Fruit fly (Drosophila melanogaster) whole organism, embryonic: ENCODE results near the gene CG31125.

Experiments used
- CG10979 ChIP-seq: fragments of 200-800 bp; sonication (Bioruptor generic); optimal IDR thresholded peaks from 2 replicates; lab custom pipeline; 2018; ENCODE audit warnings: missing biosample characterization, mild to moderate bottlenecking, missing genetic modification characterization, moderate library complexity
- CG11085 ChIP-seq: fragments of 200-800 bp; sonication (Bioruptor generic); IDR thresholded peaks from 2 replicates; pipeline ENCODE4 v1.3.6; 2022; ENCODE audit warnings: missing biosample characterization, missing genetic modification characterization
- CG12219 ChIP-seq: fragments of 200-800 bp; sonication (Bioruptor generic); optimal IDR thresholded peaks from 3 replicates; lab custom pipeline; 2018; ENCODE audit warnings: missing biosample characterization, mild to moderate bottlenecking, missing genetic modification characterization
- CG12391 ChIP-seq: fragments of 200-800 bp; sonication (Bioruptor generic); optimal IDR thresholded peaks from 3 replicates; lab custom pipeline; 2018; ENCODE audit warnings: missing biosample characterization, mild to moderate bottlenecking, missing genetic modification characterization, moderate library complexity
- CG15601 ChIP-seq: fragments of 200-800 bp; sonication (Bioruptor generic); optimal IDR thresholded peaks from 3 replicates; lab custom pipeline; 2019; ENCODE audit warnings: missing biosample characterization, mild to moderate bottlenecking, missing genetic modification characterization, moderate library complexity
- CG16863 ChIP-seq: fragments of 200-800 bp; sonication (Bioruptor generic); optimal IDR thresholded peaks from 3 replicates; lab custom pipeline; 2016; ENCODE audit warnings: missing biosample characterization, missing genetic modification characterization
- CG17385 ChIP-seq: fragments of 200-800 bp; sonication (Bioruptor generic); optimal IDR thresholded peaks from 3 replicates; lab custom pipeline; 2018; ENCODE audit warnings: missing biosample characterization, mild to moderate bottlenecking, missing genetic modification characterization
- CG2116 ChIP-seq: fragments of 200-800 bp; sonication (Bioruptor generic); optimal IDR thresholded peaks from 3 replicates; lab custom pipeline; 2018; ENCODE audit warnings: missing biosample characterization, mild to moderate bottlenecking, missing genetic modification characterization
- CG34224 ChIP-seq: fragments of 200-800 bp; sonication (Bioruptor generic); IDR thresholded peaks from 3 replicates; pipeline ENCODE4 v1.3.6; 2022; ENCODE audit warnings: missing biosample characterization, missing genetic modification characterization; ENCODE audit not compliant: partially characterized antibody
- CG3995 ChIP-seq: fragments of 200-800 bp; sonication (Bioruptor generic); optimal IDR thresholded peaks from 3 replicates; lab custom pipeline; 2016; ENCODE audit warnings: missing biosample characterization, missing genetic modification characterization
- CG4328 ChIP-seq: fragments of 200-800 bp; sonication (Bioruptor generic); optimal IDR thresholded peaks from 3 replicates; lab custom pipeline; 2017; ENCODE audit warnings: missing biosample characterization, missing genetic modification reagents, missing genetic modification characterization
- CG5180 ChIP-seq: fragments of 200-800 bp; sonication (Bioruptor generic); optimal IDR thresholded peaks from 3 replicates; lab custom pipeline; 2017; ENCODE audit warnings: missing biosample characterization, missing genetic modification characterization, mild to moderate bottlenecking, moderate library complexity, missing genetic modification reagents
- CG6654 ChIP-seq: fragments of 200-800 bp; sonication (Bioruptor generic); optimal IDR thresholded peaks from 2 replicates; lab custom pipeline; 2017; ENCODE audit warnings: missing biosample characterization, mild to moderate bottlenecking, missing genetic modification characterization
- CG7556 ChIP-seq: fragments of 200-800 bp; sonication (Bioruptor generic); optimal IDR thresholded peaks from 2 replicates; lab custom pipeline; 2017; ENCODE audit warnings: missing biosample characterization, mild to moderate bottlenecking, missing genetic modification characterization
- CG8765 ChIP-seq: fragments of 200-800 bp; sonication (Bioruptor generic); IDR thresholded peaks from 2 replicates; pipeline ENCODE4 v1.3.6; 2022; ENCODE audit warnings: missing biosample characterization, missing genetic modification characterization
- Fer1 ChIP-seq: fragments of 200-800 bp; sonication (Bioruptor generic); optimal IDR thresholded peaks from 2 replicates; lab custom pipeline; 2017; ENCODE audit warnings: missing biosample characterization, mild to moderate bottlenecking, missing genetic modification characterization
- HmgZ ChIP-seq: fragments of 200-800 bp; sonication (Bioruptor generic); optimal IDR thresholded peaks from 2 replicates; lab custom pipeline; 2018; ENCODE audit warnings: missing biosample characterization, mild to moderate bottlenecking, missing genetic modification characterization
- Hmx ChIP-seq: fragments of 200-800 bp; sonication (Bioruptor generic); optimal IDR thresholded peaks from 2 replicates; lab custom pipeline; 2016; ENCODE audit warnings: missing biosample characterization, missing genetic modification characterization
- Med ChIP-seq: fragments of 200-800 bp; sonication (Bioruptor generic); peaks from one replicate; lab custom pipeline; 2016; ENCODE audit warnings: missing biosample characterization, missing genetic modification characterization, mild to moderate bottlenecking, inconsistent platforms, moderate library complexity
- Nf-YB ChIP-seq: fragments of 200-800 bp; sonication (Bioruptor generic); optimal IDR thresholded peaks from 3 replicates; lab custom pipeline; 2019; ENCODE audit warnings: missing biosample characterization, mild to moderate bottlenecking, missing genetic modification characterization, moderate library complexity
- Pdp1 ChIP-seq, 2 experiments: fragments of 200-800 bp; sonication (Bioruptor generic); optimal IDR thresholded peaks; 3 replicates each; lab custom pipeline; 2016; ENCODE audit warnings: missing biosample characterization in 2 of 2, missing genetic modification characterization in 2 of 2, mild to moderate bottlenecking in 1 of 2, moderate library complexity in 1 of 2
- TFAM ChIP-seq: fragments of 200-800 bp; sonication (Bioruptor generic); optimal IDR thresholded peaks from 2 replicates; lab custom pipeline; 2017; ENCODE audit warnings: missing biosample characterization, missing genetic modification characterization, inconsistent platforms
- al ChIP-seq: fragments of 200-800 bp; sonication (Bioruptor generic); IDR thresholded peaks from 2 replicates; pipeline ENCODE4 v1.3.6; 2022; ENCODE audit warnings: missing biosample characterization, missing genetic modification characterization
- ase ChIP-seq: fragments of 200-800 bp; sonication (Bioruptor generic); IDR thresholded peaks from 3 replicates; pipeline ENCODE4 v1.3.6; 2022; ENCODE audit warnings: missing biosample characterization, missing genetic modification characterization
- ato ChIP-seq: fragments of 200-800 bp; sonication (Bioruptor generic); IDR thresholded peaks from 2 replicates; pipeline ENCODE4 v1.3.6; 2022; ENCODE audit warnings: missing biosample characterization, missing genetic modification characterization; ENCODE audit not compliant: partially characterized antibody
- cato ChIP-seq: fragments of 200-800 bp; sonication (Bioruptor generic); optimal IDR thresholded peaks from 2 replicates; lab custom pipeline; 2016; ENCODE audit warnings: missing biosample characterization, missing genetic modification characterization, borderline replicate concordance
- chm ChIP-seq: fragments of 200-800 bp; sonication (Bioruptor generic); IDR thresholded peaks from 2 replicates; pipeline ENCODE4 v1.3.6; 2022; ENCODE audit warnings: missing biosample characterization, missing genetic modification characterization
- crp ChIP-seq, 2 experiments: fragments of 200-800 bp; sonication (Bioruptor generic); optimal IDR thresholded peaks; 2 replicates in 1 of 2; 3 replicates in 1 of 2; lab custom pipeline; 2017; ENCODE audit warnings: missing biosample characterization in 2 of 2, missing genetic modification characterization in 2 of 2, mild to moderate bottlenecking in 1 of 2, moderate library complexity in 1 of 2
- dpn ChIP-seq, 2 experiments: fragments of 200-800 bp; sonication (Bioruptor generic); optimal IDR thresholded peaks; 3 replicates each; lab custom pipeline; 2016; ENCODE audit warnings: missing biosample characterization in 2 of 2, missing genetic modification characterization in 2 of 2
- esg ChIP-seq: fragments of 200-800 bp; sonication (Bioruptor generic); conservative IDR thresholded peaks from 2 replicates; pipeline ENCODE4 v1.3.6; 2022; ENCODE audit warnings: missing biosample characterization, missing genetic modification characterization
- fd102C ChIP-seq: fragments of 200-800 bp; sonication (Bioruptor generic); optimal IDR thresholded peaks from 2 replicates; lab custom pipeline; 2018; ENCODE audit warnings: missing biosample characterization, mild to moderate bottlenecking, missing genetic modification characterization, moderate library complexity
- fd64A ChIP-seq: fragments of 200-800 bp; sonication (Bioruptor generic); optimal IDR thresholded peaks from 3 replicates; lab custom pipeline; 2018; ENCODE audit warnings: missing biosample characterization, mild to moderate bottlenecking, missing genetic modification characterization
- grn ChIP-seq: fragments of 200-800 bp; sonication (Bioruptor generic); optimal IDR thresholded peaks from 3 replicates; lab custom pipeline; 2017; ENCODE audit warnings: missing biosample characterization, missing genetic modification characterization
- gro ChIP-seq: fragments of 200-800 bp; sonication (Bioruptor generic); optimal IDR thresholded peaks from 2 replicates; lab custom pipeline; 2016; ENCODE audit warnings: missing biosample characterization, missing genetic modification characterization
- her ChIP-seq: fragments of 200-800 bp; sonication (Bioruptor generic); optimal IDR thresholded peaks from 2 replicates; lab custom pipeline; 2016; ENCODE audit warnings: missing biosample characterization, missing genetic modification characterization
- knrl ChIP-seq: fragments of 200-800 bp; sonication (Bioruptor generic); IDR thresholded peaks from 3 replicates; pipeline ENCODE4 v1.3.6; 2022; ENCODE audit warnings: missing biosample characterization, missing genetic modification characterization; ENCODE audit not compliant: partially characterized antibody
- lbe ChIP-seq: fragments of 200-800 bp; sonication (Bioruptor generic); optimal IDR thresholded peaks from 2 replicates; lab custom pipeline; 2016; ENCODE audit warnings: missing biosample characterization, mild to moderate bottlenecking, missing genetic modification characterization
- mam ChIP-seq: fragments of 200-800 bp; sonication (Bioruptor generic); optimal IDR thresholded peaks from 3 replicates; lab custom pipeline; 2016; ENCODE audit warnings: missing biosample characterization, missing genetic modification characterization
- mirr ChIP-seq: fragments of 200-800 bp; sonication (Bioruptor generic); optimal IDR thresholded peaks from 3 replicates; lab custom pipeline; 2018; ENCODE audit warnings: missing biosample characterization, mild to moderate bottlenecking, missing genetic modification characterization
- odd ChIP-seq: fragments of 200-800 bp; sonication (Bioruptor generic); optimal IDR thresholded peaks from 2 replicates; lab custom pipeline; 2017; ENCODE audit warnings: missing biosample characterization, mild to moderate bottlenecking, missing genetic modification characterization
- pzg ChIP-seq: fragments of 200-800 bp; sonication (Bioruptor generic); optimal IDR thresholded peaks from 3 replicates; lab custom pipeline; 2018; ENCODE audit warnings: missing biosample characterization, mild to moderate bottlenecking, missing genetic modification characterization, moderate library complexity
- sens ChIP-seq: fragments of 200-800 bp; sonication (Bioruptor generic); peaks from one replicate; lab custom pipeline; 2016; ENCODE audit warnings: missing biosample characterization, missing genetic modification characterization
- shn ChIP-seq: fragments of 200-800 bp; sonication (Bioruptor generic); optimal IDR thresholded peaks from 3 replicates; lab custom pipeline; 2016; ENCODE audit warnings: missing biosample characterization, missing genetic modification characterization
- sisA ChIP-seq: fragments of 200-800 bp; sonication (Bioruptor generic); IDR thresholded peaks from 2 replicates; pipeline ENCODE4 v1.3.6; 2022; ENCODE audit warnings: missing biosample characterization, missing genetic modification characterization
- sug ChIP-seq: fragments of 200-800 bp; optimal IDR thresholded peaks from 2 replicates; lab custom pipeline; 2019; ENCODE audit warnings: missing biosample characterization, mild to moderate bottlenecking, missing genetic modification characterization, moderate library complexity
- tgo ChIP-seq: fragments of 200-800 bp; sonication (Bioruptor generic); IDR thresholded peaks from 3 replicates; pipeline ENCODE4 v1.3.6; 2022; ENCODE audit warnings: missing biosample characterization, missing genetic modification characterization
- tio ChIP-seq: fragments of 200-800 bp; sonication (Bioruptor generic); optimal IDR thresholded peaks from 2 replicates; lab custom pipeline; 2017; ENCODE audit warnings: missing biosample characterization, missing genetic modification characterization, inconsistent platforms
- tna ChIP-seq: fragments of 200-800 bp; sonication (Bioruptor generic); IDR thresholded peaks from 2 replicates; pipeline ENCODE4 v1.3.6; 2022; ENCODE audit warnings: missing biosample characterization, missing genetic modification characterization; ENCODE audit not compliant: partially characterized antibody
- trh ChIP-seq: fragments of 200-800 bp; sonication (Bioruptor generic); optimal IDR thresholded peaks from 2 replicates; lab custom pipeline; 2016; ENCODE audit warnings: missing biosample characterization, missing genetic modification characterization
- ttk ChIP-seq: fragments of 200-800 bp; sonication (Bioruptor generic); IDR thresholded peaks from 2 replicates; pipeline ENCODE4 v2.1.2; 2022; ENCODE audit warnings: missing biosample characterization, missing genetic modification characterization

CG31125 gene

dm6 chr3R:24661679-24662411 lies 7.2 kb upstream of the CG31125 start, which contains the start of gene Ppox (continued):
- TF ChIP-seq lbe (GFP tag; lab: Kevin White, UChicago) (no peak), Nf-YB (no peak), mam (no peak), CG7556 (GFP tag; lab: Kevin White, UChicago) (no peak), gro (GFP tag; lab: Kevin White, UChicago) (no peak), CG10979 (tag; lab: Kevin White, UChicago) (no peak), her (GFP tag; lab: Kevin White, UChicago) (no peak), sug (tag; lab: Kevin White, UChicago) (peak; percentile 4), HmgZ (no peak), CG8765 (no peak), al (GFP tag; lab: Robert Waterston, UW) (no peak), shn (GFP tag; lab: Kevin White, UChicago) (no peak), CG2116 (GFP tag; lab: Kevin White, UChicago) (peak; percentile 25), CG17385 (GFP tag; lab: Kevin White, UChicago) (no peak), grn (GFP tag; lab: Kevin White, UChicago) (no peak), CG15601 (tag; lab: Kevin White, UChicago) (peak; percentile 43), tgo (GFP tag; lab: Robert Waterston, UW) (no peak), Fer1 (GFP tag; lab: Kevin White, UChicago) (no peak), TFAM (GFP tag; lab: Kevin White, UChicago) (no peak), sisA (no peak), Pdp1 (GFP tag; optimal IDR thresholded peaks at IDR 0.05; lab: Kevin White, UChicago) (peak in 1 of 2 experiments; percentile 87), CG6654 (GFP tag; lab: Kevin White, UChicago) (no peak), CG12391 (peak; percentile 8), ase (GFP tag; lab: Robert Waterston, UW) (no peak), chm (GFP tag; lab: Robert Waterston, UW) (no peak), tio (GFP tag; lab: Kevin White, UChicago) (no peak), CG16863 (no peak), tna (GFP tag; lab: Robert Waterston, UW) (peak; percentile 88), pzg (peak; percentile 61), CG5180 (GFP tag; lab: Kevin White, UChicago) (no peak), fd102C (GFP tag; lab: Kevin White, UChicago) (no peak), knrl (GFP tag; lab: Robert Waterston, UW) (peak; percentile 92), Hmx (GFP tag; lab: Kevin White, UChicago) (no peak), ato (peak; percentile 66), Med (peak; percentile 32), crp (GFP tag; optimal IDR thresholded peaks at IDR 0.05; lab: Kevin White, UChicago) (peak in 1 of 2 experiments; percentile 55), trh (GFP tag; lab: Kevin White, UChicago) (no peak), CG3995 (GFP tag; lab: Kevin White, UChicago) (peak; percentile 96), sens (GFP tag; lab: Kevin White, UChicago) (peak; percentile 54), odd (no peak), CG11085 (GFP tag; lab: Robert Waterston, UW) (no peak), dpn (GFP tag; optimal IDR thresholded peaks at IDR 0.05; lab: Kevin White, UChicago) (no peak), esg (no peak), fd64A (GFP tag; lab: Kevin White, UChicago) (no peak), mirr (GFP tag; lab: Kevin White, UChicago) (no peak), ttk (GFP tag; lab: Robert Waterston, UW) (no peak), cato (GFP tag; lab: Kevin White, UChicago) (no peak), CG12219 (GFP tag; lab: Kevin White, UChicago) (no peak), CG34224 (GFP tag; lab: Robert Waterston, UW) (peak; percentile 97), CG4328 (GFP tag; lab: Kevin White, UChicago) (no peak)
